Fruit fly (Drosophila melanogaster) whole organism, embryonic: ENCODE data around the gene tub.
A peak's percentile ranks its signal among the peaks of the same experiment; 100 is the strongest.

Source experiments
- Bgb ChIP-seq: fragments of 200-800 bp; sonication (Bioruptor generic); IDR thresholded peaks from 2 replicates; pipeline ENCODE4 v1.3.6; 2022; ENCODE audit warnings: missing biosample characterization, missing genetic modification characterization; ENCODE audit not compliant: partially characterized antibody
- CG10147 ChIP-seq: fragments of 200-800 bp; sonication (Bioruptor generic); optimal IDR thresholded peaks from 2 replicates; lab custom pipeline; 2019; ENCODE audit warnings: missing biosample characterization, mild to moderate bottlenecking, missing genetic modification characterization, moderate library complexity
- CG10462 ChIP-seq: fragments of 200-800 bp; sonication (Bioruptor generic); optimal IDR thresholded peaks from 2 replicates; lab custom pipeline; 2016; ENCODE audit warnings: missing biosample characterization, missing genetic modification characterization
- CG12942 ChIP-seq: fragments of 200-800 bp; sonication (Bioruptor generic); optimal IDR thresholded peaks from 3 replicates; lab custom pipeline; 2016; ENCODE audit warnings: missing biosample characterization, missing genetic modification characterization
- CG13775 ChIP-seq: fragments of 200-800 bp; sonication (Bioruptor generic); optimal IDR thresholded peaks from 3 replicates; lab custom pipeline; 2017; ENCODE audit warnings: missing biosample characterization, mild to moderate bottlenecking, missing genetic modification characterization
- CG14441 ChIP-seq: fragments of 200-800 bp; sonication (Bioruptor generic); IDR thresholded peaks from 2 replicates; pipeline ENCODE4 v1.3.6; 2022; ENCODE audit warnings: missing biosample characterization, missing genetic modification characterization
- CG14860 ChIP-seq: fragments of 200-800 bp; sonication (Bioruptor generic); IDR thresholded peaks from 3 replicates; pipeline ENCODE4 v1.3.6; 2022; ENCODE audit warnings: missing biosample characterization, missing genetic modification characterization; ENCODE audit not compliant: partially characterized antibody
- CG15514 ChIP-seq: fragments of 200-800 bp; sonication (Bioruptor generic); optimal IDR thresholded peaks from 3 replicates; lab custom pipeline; 2017; ENCODE audit warnings: missing biosample characterization, missing genetic modification characterization, mild to moderate bottlenecking, moderate library complexity, missing genetic modification reagents
- CG1647 ChIP-seq: fragments of 200-800 bp; sonication (Bioruptor generic); optimal IDR thresholded peaks from 3 replicates; lab custom pipeline; 2016; ENCODE audit warnings: missing biosample characterization, missing genetic modification characterization
- CG18262 ChIP-seq: fragments of 200-800 bp; optimal IDR thresholded peaks from 3 replicates; lab custom pipeline; 2019; ENCODE audit warnings: missing biosample characterization, mild to moderate bottlenecking, missing genetic modification characterization, moderate library complexity
- CG32767 ChIP-seq: fragments of 200-800 bp; sonication (Bioruptor generic); IDR thresholded peaks from 2 replicates; pipeline ENCODE4 v1.3.6; 2022; ENCODE audit warnings: missing biosample characterization, missing genetic modification characterization
- CG34422 ChIP-seq: fragments of 200-800 bp; sonication (Bioruptor generic); IDR thresholded peaks from 3 replicates; pipeline ENCODE4 v1.3.6; 2022; ENCODE audit warnings: missing biosample characterization, missing genetic modification characterization
- CG43689 ChIP-seq: fragments of 200-800 bp; sonication (Bioruptor generic); IDR thresholded peaks from 2 replicates; pipeline ENCODE4 v1.3.6; 2022; ENCODE audit warnings: missing biosample characterization, missing genetic modification characterization
- CG5180 ChIP-seq: fragments of 200-800 bp; sonication (Bioruptor generic); optimal IDR thresholded peaks from 3 replicates; lab custom pipeline; 2017; ENCODE audit warnings: missing biosample characterization, missing genetic modification characterization, mild to moderate bottlenecking, moderate library complexity, missing genetic modification reagents
- CG6791 ChIP-seq: fragments of 200-800 bp; sonication (Bioruptor generic); IDR thresholded peaks from 3 replicates; pipeline ENCODE4 v1.3.6; 2022; ENCODE audit warnings: missing biosample characterization, missing genetic modification characterization; ENCODE audit not compliant: partially characterized antibody
- CG7928 ChIP-seq: fragments of 200-800 bp; sonication (Bioruptor generic); optimal IDR thresholded peaks from 2 replicates; lab custom pipeline; 2017; ENCODE audit warnings: missing biosample characterization, mild to moderate bottlenecking, missing genetic modification characterization
- CG7963 ChIP-seq: fragments of 200-800 bp; sonication (Bioruptor generic); IDR thresholded peaks from 3 replicates; pipeline ENCODE4 v1.3.6; 2022; ENCODE audit warnings: missing biosample characterization, missing genetic modification characterization; ENCODE audit not compliant: partially characterized antibody
- CG8944 ChIP-seq: fragments of 200-800 bp; sonication (Bioruptor generic); optimal IDR thresholded peaks from 3 replicates; lab custom pipeline; 2016; ENCODE audit warnings: missing biosample characterization, missing genetic modification characterization
- CG9215 ChIP-seq: fragments of 200-800 bp; sonication (Bioruptor generic); IDR thresholded peaks from 2 replicates; pipeline ENCODE4 v1.3.6; 2022; ENCODE audit warnings: missing biosample characterization, missing genetic modification characterization
- D19A ChIP-seq: fragments of 200-800 bp; optimal IDR thresholded peaks from 3 replicates; lab custom pipeline; 2019; ENCODE audit warnings: missing biosample characterization, mild to moderate bottlenecking, missing genetic modification characterization, moderate library complexity
- D19B ChIP-seq: fragments of 200-800 bp; sonication (Bioruptor generic); optimal IDR thresholded peaks from 2 replicates; lab custom pipeline; 2017; ENCODE audit warnings: missing biosample characterization, mild to moderate bottlenecking, missing genetic modification characterization
- Dref ChIP-seq: fragments of 200-800 bp; sonication (Bioruptor generic); IDR thresholded peaks from 2 replicates; pipeline ENCODE4 v1.3.6; 2022; ENCODE audit warnings: missing biosample characterization, missing genetic modification characterization
- Ets97D ChIP-seq: fragments of 200-800 bp; sonication (Bioruptor generic); optimal IDR thresholded peaks from 3 replicates; lab custom pipeline; 2016; ENCODE audit warnings: missing biosample characterization, missing genetic modification characterization
- HLHmδ ChIP-seq: fragments of 200-800 bp; sonication (Bioruptor generic); optimal IDR thresholded peaks from 2 replicates; lab custom pipeline; 2018; ENCODE audit warnings: missing biosample characterization, mild to moderate bottlenecking, missing genetic modification characterization, moderate library complexity
- Hmr ChIP-seq: fragments of 200-800 bp; sonication (Bioruptor generic); optimal IDR thresholded peaks from 3 replicates; lab custom pipeline; 2017; ENCODE audit warnings: mild to moderate bottlenecking, missing biosample characterization, missing genetic modification reagents, missing genetic modification characterization
- MESR4 ChIP-seq: fragments of 200-800 bp; sonication (Bioruptor generic); optimal IDR thresholded peaks from 2 replicates; lab custom pipeline; 2018; ENCODE audit warnings: missing biosample characterization, mild to moderate bottlenecking, missing genetic modification characterization, moderate library complexity
- Nf-YB ChIP-seq: fragments of 200-800 bp; sonication (Bioruptor generic); optimal IDR thresholded peaks from 3 replicates; lab custom pipeline; 2019; ENCODE audit warnings: missing biosample characterization, mild to moderate bottlenecking, missing genetic modification characterization, moderate library complexity
- Nf-YC ChIP-seq: fragments of 200-800 bp; optimal IDR thresholded peaks from 3 replicates; lab custom pipeline; 2019; ENCODE audit warnings: missing biosample characterization, mild to moderate bottlenecking, missing genetic modification characterization, moderate library complexity
- Oaz ChIP-seq: fragments of 200-800 bp; sonication (Bioruptor generic); IDR thresholded peaks from 2 replicates; pipeline ENCODE4 v1.3.6; 2022; ENCODE audit warnings: missing biosample characterization, missing genetic modification characterization
- Tbp ChIP-seq: fragments of >200 bp; optimal IDR thresholded peaks from 2 replicates; lab custom pipeline; 2018; ENCODE audit warnings: missing biosample characterization, missing genetic modification characterization
- amos ChIP-seq: fragments of 200-800 bp; sonication (Bioruptor generic); IDR thresholded peaks from 2 replicates; pipeline ENCODE4 v1.3.6; 2022; ENCODE audit warnings: missing biosample characterization, missing genetic modification characterization; ENCODE audit not compliant: partially characterized antibody
- bbx ChIP-seq: fragments of 200-800 bp; sonication (Bioruptor generic); IDR thresholded peaks from 2 replicates; pipeline ENCODE4 v1.3.6; 2022; ENCODE audit warnings: missing biosample characterization, missing genetic modification characterization; ENCODE audit not compliant: partially characterized antibody
- bsh ChIP-seq, 2 experiments: fragments of 200-800 bp; sonication (Bioruptor generic); optimal IDR thresholded peaks; 2 replicates each; lab custom pipeline; 2017 to 2018; ENCODE audit warnings: mild to moderate bottlenecking in 2 of 2, missing biosample characterization in 2 of 2, missing genetic modification characterization in 2 of 2, moderate library complexity in 1 of 2
- crol ChIP-seq: fragments of 200-800 bp; sonication (Bioruptor generic); IDR thresholded peaks from 2 replicates; pipeline ENCODE4 v1.3.6; 2022; ENCODE audit warnings: missing biosample characterization, missing genetic modification characterization
- crp ChIP-seq, 2 experiments: fragments of 200-800 bp; sonication (Bioruptor generic); optimal IDR thresholded peaks; 2 replicates in 1 of 2; 3 replicates in 1 of 2; lab custom pipeline; 2017; ENCODE audit warnings: missing biosample characterization in 2 of 2, missing genetic modification characterization in 2 of 2, mild to moderate bottlenecking in 1 of 2, moderate library complexity in 1 of 2
- dmrt11E ChIP-seq: fragments of 200-800 bp; sonication (Bioruptor generic); optimal IDR thresholded peaks from 3 replicates; lab custom pipeline; 2018; ENCODE audit warnings: missing biosample characterization, mild to moderate bottlenecking, missing genetic modification characterization, moderate library complexity
- ftz-f1 ChIP-seq: fragments of 200-800 bp; sonication (Bioruptor generic); optimal IDR thresholded peaks from 2 replicates; lab custom pipeline; 2016; ENCODE audit warnings: missing biosample characterization, missing genetic modification characterization
- gro ChIP-seq: fragments of 200-800 bp; sonication (Bioruptor generic); optimal IDR thresholded peaks from 2 replicates; lab custom pipeline; 2016; ENCODE audit warnings: missing biosample characterization, missing genetic modification characterization
- hb ChIP-seq: fragments of 200-800 bp; sonication (Bioruptor generic); IDR thresholded peaks from 3 replicates; pipeline ENCODE4 v1.3.6; 2022; ENCODE audit warnings: missing biosample characterization, missing genetic modification characterization; ENCODE audit not compliant: partially characterized antibody
- jing ChIP-seq: fragments of 200-800 bp; sonication (Bioruptor generic); optimal IDR thresholded peaks from 2 replicates; lab custom pipeline; 2018; ENCODE audit warnings: missing biosample characterization, mild to moderate bottlenecking, missing genetic modification characterization
- klu ChIP-seq: fragments of 200-800 bp; sonication (Bioruptor generic); IDR thresholded peaks from 2 replicates; pipeline ENCODE4 v1.3.6; 2022; ENCODE audit warnings: missing biosample characterization, missing genetic modification characterization
- nerfin-2 ChIP-seq: fragments of 200-800 bp; sonication (Bioruptor generic); IDR thresholded peaks from 2 replicates; pipeline ENCODE4 v1.3.6; 2022; ENCODE audit warnings: missing biosample characterization, missing genetic modification characterization; ENCODE audit not compliant: partially characterized antibody
- peb ChIP-seq: fragments of 200-800 bp; sonication (Bioruptor generic); IDR thresholded peaks from 2 replicates; pipeline ENCODE4 v1.3.6; 2022; ENCODE audit warnings: missing biosample characterization, missing genetic modification characterization
- pfk ChIP-seq: fragments of 200-800 bp; sonication (Bioruptor generic); optimal IDR thresholded peaks from 2 replicates; lab custom pipeline; 2018; ENCODE audit warnings: missing biosample characterization, mild to moderate bottlenecking, missing genetic modification characterization, moderate library complexity
- pzg ChIP-seq: fragments of 200-800 bp; sonication (Bioruptor generic); optimal IDR thresholded peaks from 3 replicates; lab custom pipeline; 2018; ENCODE audit warnings: missing biosample characterization, mild to moderate bottlenecking, missing genetic modification characterization, moderate library complexity
- sens ChIP-seq: fragments of 200-800 bp; sonication (Bioruptor generic); peaks from one replicate; lab custom pipeline; 2016; ENCODE audit warnings: missing biosample characterization, missing genetic modification characterization
- sr ChIP-seq: fragments of 200-800 bp; sonication (Bioruptor generic); IDR thresholded peaks from 3 replicates; pipeline ENCODE4 v1.3.6; 2022; ENCODE audit warnings: missing biosample characterization, missing genetic modification characterization
- tna ChIP-seq: fragments of 200-800 bp; sonication (Bioruptor generic); IDR thresholded peaks from 2 replicates; pipeline ENCODE4 v1.3.6; 2022; ENCODE audit warnings: missing biosample characterization, missing genetic modification characterization; ENCODE audit not compliant: partially characterized antibody
- unc-4 ChIP-seq: fragments of 200-800 bp; sonication (Bioruptor generic); IDR thresholded peaks from 2 replicates; pipeline ENCODE4 v1.3.6; 2022; ENCODE audit warnings: missing biosample characterization, missing genetic modification characterization; ENCODE audit not compliant: partially characterized antibody

tub gene

DNA sequence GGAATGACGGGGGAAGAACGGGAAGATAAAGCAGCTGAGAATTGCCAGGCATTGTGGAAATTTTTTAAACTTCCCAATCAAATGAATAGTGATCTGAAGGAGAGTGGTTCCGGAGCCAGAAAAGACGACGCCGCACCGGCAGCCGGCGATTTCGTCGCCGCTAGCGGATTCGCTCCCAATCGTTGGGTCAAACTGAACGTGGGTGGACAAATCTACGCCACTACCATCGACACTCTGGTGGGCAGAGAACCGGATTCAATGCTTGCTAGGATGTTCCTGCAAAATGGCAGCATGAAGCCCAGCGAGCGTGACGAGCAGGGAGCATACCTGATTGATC is 12.9 kb downstream of the tub start, which contains the start of gene CG14647 (continued):
- no peak for TF ChIP-seq CG9215 (GFP tag; lab: Robert Waterston, UW)
- TF ChIP-seq CG34422 = peak; percentile 23; the same call in 1 of the 3 replicates
- no peak for TF ChIP-seq Hmr (GFP tag; lab: Kevin White, UChicago)
- peak in 1 of 2 experiments; percentile 24 for TF ChIP-seq crp (GFP tag; optimal IDR thresholded peaks at IDR 0.05; lab: Kevin White, UChicago)
- peak; percentile 35 for TF ChIP-seq Dref (GFP tag; lab: Robert Waterston, UW)
- TF ChIP-seq CG13775 (GFP tag; lab: Kevin White, UChicago) = no peak
- TF ChIP-seq bsh (GFP tag; optimal IDR thresholded peaks at IDR 0.05; lab: Kevin White, UChicago) = no peak
- TF ChIP-seq gro (GFP tag; lab: Kevin White, UChicago) = no peak
- no peak for TF ChIP-seq CG10147
- TF ChIP-seq CG14441 (GFP tag; lab: Robert Waterston, UW) = no peak
- no peak for TF ChIP-seq Nf-YB (GFP tag; lab: Kevin White, UChicago)
- no peak for TF ChIP-seq Nf-YC (tag; lab: Kevin White, UChicago)
- TF ChIP-seq CG8944 (GFP tag; lab: Kevin White, UChicago) = no peak
- 0 out of 2 replicates have a peak, but pooled peaks have one; percentile 19 for TF ChIP-seq crol (GFP tag; lab: Robert Waterston, UW)
- peak; percentile 36; the same call in 1 of the 3 replicates for TF ChIP-seq sr (GFP tag; lab: Robert Waterston, UW)
- TF ChIP-seq CG10462 = no peak
- TF ChIP-seq pfk = no peak
- no peak for TF ChIP-seq CG18262
- peak; percentile 65 for TF ChIP-seq MESR4 (GFP tag; lab: Kevin White, UChicago)
- TF ChIP-seq CG15514 (GFP tag; lab: Kevin White, UChicago) = peak; percentile 76
- TF ChIP-seq hb (GFP tag; lab: Robert Waterston, UW) = no peak
- no peak for TF ChIP-seq ftz-f1
- no peak for TF ChIP-seq CG12942

DNA sequence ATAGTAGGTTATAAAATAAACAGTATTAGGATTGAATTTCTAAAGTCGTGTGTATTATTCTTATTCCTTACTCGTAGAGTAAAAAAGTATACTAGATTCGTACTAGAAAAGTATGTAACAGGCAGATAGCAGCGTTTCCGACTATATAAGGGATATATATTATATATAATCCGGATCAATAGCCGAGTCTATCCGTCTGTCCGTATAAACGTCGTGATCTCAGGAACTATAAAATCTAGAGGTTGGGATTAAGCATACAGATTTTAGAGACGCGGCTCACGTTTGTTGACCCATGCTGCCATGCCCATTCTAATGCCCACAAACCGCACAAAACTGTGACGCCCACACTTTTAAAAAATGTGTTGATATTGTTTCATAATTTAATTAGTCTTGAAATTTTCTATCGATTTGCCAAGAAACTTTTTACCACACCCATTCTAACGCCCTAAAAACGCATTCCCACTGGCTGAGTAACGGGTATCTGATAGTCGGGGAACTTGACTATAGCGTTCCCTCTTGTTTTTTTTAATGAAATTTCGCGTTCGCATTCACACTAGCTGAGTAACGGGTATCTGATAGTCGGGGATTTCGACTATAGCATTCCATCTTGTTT is 14.5 kb downstream of the tub start, which contains the start of gene CG9853:
CG9853 (minus strand) TSS at position 51 of the 613 bp plus-strand sequence.
- TF ChIP-seq CG6791 (GFP tag; lab: Robert Waterston, UW) (peak; percentile 82), klu (no peak), bbx (peak; percentile 51; the same call in 1 of the 2 replicates), CG43689 (GFP tag; lab: Robert Waterston, UW) (no peak), pzg (GFP tag; lab: Kevin White, UChicago) (no peak), CG1647 (no peak), CG7963 (peak; percentile 70), CG7928 (GFP tag; lab: Kevin White, UChicago) (no peak), dmrt11E (no peak), Bgb (GFP tag; lab: Robert Waterston, UW) (peak; percentile 36; the same call in 1 of the 2 replicates), D19A (no peak), Ets97D (GFP tag; lab: Kevin White, UChicago) (no peak), Oaz (no peak), amos (peak; percentile 13; the same call in 1 of the 2 replicates), HLHmδ (no peak), D19B (GFP tag; lab: Kevin White, UChicago) (peak; percentile 43), unc-4 (no peak), CG32767 (GFP tag; lab: Robert Waterston, UW) (no peak), tna (GFP tag; lab: Robert Waterston, UW) (peak; percentile 60), jing (no peak), CG5180 (GFP tag; lab: Kevin White, UChicago) (no peak), nerfin-2 (GFP tag; lab: Robert Waterston, UW) (peak; percentile 57; the same call in 1 of the 2 replicates), CG14860 (peak; percentile 42), Tbp (GFP tag; lab: Kevin White, UChicago) (no peak), sens (GFP tag; lab: Kevin White, UChicago) (peak; percentile 26), peb (GFP tag; lab: Robert Waterston, UW) (no peak)
